Worm (Caenorhabditis elegans) whole organism, L3 larva: ENCODE results near the gene gadr-3.

Source experiments
- aly-2 ChIP-seq: fragments of 150-350 bp; optimal IDR thresholded peaks from 2 replicates; lab custom pipeline; 2014; ENCODE audit warnings: missing biosample characterization, missing genetic modification characterization
- ama-1 ChIP-seq: fragments of 150-350 bp; optimal IDR thresholded peaks from 2 replicates; lab custom pipeline; 2018
- elt-1 ChIP-seq: fragments of 150-350 bp; optimal IDR thresholded peaks from 2 replicates; lab custom pipeline; 2014; ENCODE audit warnings: missing biosample characterization, missing genetic modification characterization
- nhr-76 ChIP-seq: fragments of 150-350 bp; sonication (generic microtip); optimal IDR thresholded peaks from 5 replicates; lab custom pipeline; 2014; ENCODE audit warnings: missing biosample characterization, missing genetic modification characterization
- nhr-77 ChIP-seq: fragments of 150-350 bp; optimal IDR thresholded peaks from 2 replicates; lab custom pipeline; 2014; ENCODE audit warnings: missing biosample characterization, missing genetic modification characterization
- ztf-11 ChIP-seq: fragments of 150-350 bp; optimal IDR thresholded peaks from 2 replicates; lab custom pipeline; 2014; ENCODE audit warnings: missing biosample characterization, missing genetic modification characterization

ce11 chrIII:6254737-6255136 is 31.1 kb downstream of the gadr-3 start, which contains the start of gene srg-8:
- TF ChIP-seq ztf-11 (tag; lab: Kevin White, UChicago) (no peak), ama-1 (lab: Kevin White, UChicago) (no peak), aly-2 (tag; lab: Kevin White, UChicago) (no peak), nhr-76 (tag; lab: Kevin White, UChicago) (no peak), nhr-77 (no peak), elt-1 (no peak)
